Worm (Caenorhabditis elegans) whole organism, young adult: ENCODE results near the gene prp-9.

ENCODE experiments used
- B0019.2 ChIP-seq: fragments of 200-800 bp; sonication (Bioruptor generic); conservative IDR thresholded peaks from 2 replicates; pipeline ENCODE4 v1.3.6; 2022; ENCODE audit warnings: missing genetic modification reagents, missing genetic modification characterization, missing compliant biosample characterization
- B0035.1 ChIP-seq: sonication (generic microtip); optimal IDR thresholded peaks from 2 replicates; lab custom pipeline; 2016; ENCODE audit warnings: missing genetic modification characterization, mild to moderate bottlenecking, missing compliant biosample characterization, missing genotype, missing genetic modification reagents
- D2030.7 ChIP-seq: fragments of 200-800 bp; sonication (Bioruptor generic); IDR thresholded peaks from 2 replicates; pipeline ENCODE4 v1.3.6; 2022; ENCODE audit warnings: missing genetic modification reagents, missing genetic modification characterization, missing compliant biosample characterization
- F22D6.2 ChIP-seq: sonication (generic microtip); optimal IDR thresholded peaks from 2 replicates; lab custom pipeline; 2016; ENCODE audit warnings: mild to moderate bottlenecking, missing genetic modification characterization, missing compliant biosample characterization
- F49E8.2 ChIP-seq: sonication (generic microtip); optimal IDR thresholded peaks from 3 replicates; lab custom pipeline; 2017; ENCODE audit warnings: missing genetic modification characterization, mild to moderate bottlenecking, missing compliant biosample characterization, antibody characterized with exemption, moderate library complexity; ENCODE audit not compliant: insufficient read depth
- F52B5.7 ChIP-seq: sonication (generic microtip); optimal IDR thresholded peaks from 2 replicates; lab custom pipeline; 2016; ENCODE audit warnings: mild to moderate bottlenecking, missing genetic modification characterization, missing compliant biosample characterization
- F57C9.4 ChIP-seq: sonication (generic microtip); optimal IDR thresholded peaks from 2 replicates; lab custom pipeline; 2017; ENCODE audit warnings: mild to moderate bottlenecking, missing genetic modification characterization, missing compliant biosample characterization
- Y67H2A.10 ChIP-seq: fragments of 200-800 bp; sonication (Bioruptor generic); conservative IDR thresholded peaks from 2 replicates; pipeline ENCODE4 v1.3.6; 2022; ENCODE audit warnings: missing genetic modification reagents, missing genetic modification characterization, missing compliant biosample characterization
- Y79H2A.3 ChIP-seq: fragments of 200-800 bp; sonication (Bioruptor generic); conservative IDR thresholded peaks from 2 replicates; pipeline ENCODE4 v1.3.6; 2022; ENCODE audit warnings: missing genetic modification reagents, missing genetic modification characterization, missing compliant biosample characterization
- athp-1 ChIP-seq: sonication (generic microtip); optimal IDR thresholded peaks from 2 replicates; lab custom pipeline; 2017; ENCODE audit warnings: mild to moderate bottlenecking, missing genetic modification characterization, missing compliant biosample characterization
- attf-3 ChIP-seq: fragments of 200-800 bp; sonication (Bioruptor generic); conservative IDR thresholded peaks from 2 replicates; pipeline ENCODE4 v1.3.6; 2022; ENCODE audit warnings: missing genetic modification reagents, missing genetic modification characterization, missing compliant biosample characterization
- attf-5 ChIP-seq: fragments of 200-800 bp; sonication (Bioruptor generic); optimal IDR thresholded peaks from 2 replicates; lab custom pipeline; 2018; ENCODE audit warnings: mild to moderate bottlenecking, missing genetic modification characterization, missing compliant biosample characterization
- attf-6 ChIP-seq: fragments of 200-800 bp; sonication (Bioruptor generic); IDR thresholded peaks from 2 replicates; pipeline ENCODE4 v1.3.6; 2022; ENCODE audit warnings: missing genetic modification reagents, missing genetic modification characterization, missing compliant biosample characterization
- ceh-27 ChIP-seq: fragments of 200-800 bp; sonication (Bioruptor generic); optimal IDR thresholded peaks from 2 replicates; lab custom pipeline; 2018; ENCODE audit warnings: mild to moderate bottlenecking, missing genetic modification characterization, moderate library complexity, missing compliant biosample characterization
- ceh-40 ChIP-seq: fragments of 200-800 bp; sonication (Bioruptor generic); IDR thresholded peaks from 2 replicates; pipeline ENCODE4 v1.3.6; 2022; ENCODE audit warnings: missing genetic modification characterization, missing compliant biosample characterization
- ceh-91 ChIP-seq: fragments of 200-800 bp; sonication (Bioruptor generic); IDR thresholded peaks from 2 replicates; pipeline ENCODE4 v1.3.6; 2022; ENCODE audit warnings: missing genetic modification reagents, missing genetic modification characterization, missing compliant biosample characterization
- dox-1 ChIP-seq: fragments of 200-800 bp; sonication (Bioruptor generic); IDR thresholded peaks from 2 replicates; pipeline ENCODE4 v1.3.6; 2022; ENCODE audit warnings: missing genetic modification reagents, missing genetic modification characterization, missing compliant biosample characterization
- efl-1 ChIP-seq: fragments of 150-350 bp; optimal IDR thresholded peaks from 2 replicates; lab custom pipeline; 2014; ENCODE audit warnings: missing biosample characterization, missing genetic modification reagents, missing genetic modification characterization
- egl-44 ChIP-seq: fragments of 200-800 bp; sonication (Bioruptor generic); IDR thresholded peaks from 2 replicates; pipeline ENCODE4 v1.3.6; 2022; ENCODE audit warnings: missing genetic modification reagents, missing genetic modification characterization, missing compliant biosample characterization
- lin-35 ChIP-seq, 3 experiments: fragments of 150-350 bp in 2 of 3; sonication (generic microtip) in 1 of 3; optimal IDR thresholded peaks; 2 replicates each; lab custom pipeline; 2014 to 2018; ENCODE audit warnings: missing biosample characterization in 3 of 3, missing genetic modification characterization in 3 of 3, missing genetic modification reagents in 3 of 3
- lin-40 ChIP-seq: sonication (generic microtip); optimal IDR thresholded peaks from 2 replicates; lab custom pipeline; 2016; ENCODE audit warnings: missing genetic modification characterization, mild to moderate bottlenecking, missing compliant biosample characterization, missing genotype, missing genetic modification reagents
- lin-54 ChIP-seq: fragments of 200-800 bp; sonication (Bioruptor generic); optimal IDR thresholded peaks from 2 replicates; lab custom pipeline; 2018; ENCODE audit warnings: mild to moderate bottlenecking, missing genetic modification characterization, missing compliant biosample characterization
- lir-1 ChIP-seq: fragments of 200-800 bp; sonication (Bioruptor generic); conservative IDR thresholded peaks from 2 replicates; pipeline ENCODE4 v1.3.6; 2022; ENCODE audit warnings: missing genetic modification reagents, missing genetic modification characterization, missing compliant biosample characterization
- lsl-1 ChIP-seq: fragments of 200-800 bp; sonication (Bioruptor generic); optimal IDR thresholded peaks from 2 replicates; lab custom pipeline; 2018; ENCODE audit warnings: mild to moderate bottlenecking, missing genetic modification characterization, moderate library complexity, missing compliant biosample characterization
- lsy-27 ChIP-seq: sonication (generic microtip); optimal IDR thresholded peaks from 2 replicates; lab custom pipeline; 2017; ENCODE audit warnings: missing genetic modification characterization, mild to moderate bottlenecking, missing compliant biosample characterization, antibody characterized with exemption, missing genotype, borderline replicate concordance; ENCODE audit not compliant: insufficient read depth
- madf-10 ChIP-seq: sonication (generic microtip); optimal IDR thresholded peaks from 2 replicates; lab custom pipeline; 2016; ENCODE audit warnings: mild to moderate bottlenecking, missing genetic modification characterization, missing compliant biosample characterization
- madf-8 ChIP-seq: fragments of 200-800 bp; sonication (Bioruptor generic); conservative IDR thresholded peaks from 2 replicates; pipeline ENCODE4 v1.3.6; 2022; ENCODE audit warnings: missing genetic modification reagents, missing genetic modification characterization, missing compliant biosample characterization
- mcd-1 ChIP-seq: fragments of 200-800 bp; sonication (Bioruptor generic); IDR thresholded peaks from 2 replicates; pipeline ENCODE4 v1.3.6; 2022; ENCODE audit warnings: missing genetic modification reagents, missing genetic modification characterization, missing compliant biosample characterization
- nhr-80 ChIP-seq: sonication (generic microtip); optimal IDR thresholded peaks from 2 replicates; lab custom pipeline; 2016; ENCODE audit warnings: missing genetic modification characterization, missing compliant biosample characterization
- sdz-38 ChIP-seq: sonication (generic microtip); optimal IDR thresholded peaks from 2 replicates; lab custom pipeline; 2016; ENCODE audit warnings: missing genotype, missing genetic modification characterization, missing compliant biosample characterization
- snpc-1.1 ChIP-seq: sonication (generic microtip); optimal IDR thresholded peaks from 2 replicates; lab custom pipeline; 2017; ENCODE audit warnings: missing genetic modification characterization, mild to moderate bottlenecking, missing compliant biosample characterization, antibody characterized with exemption, moderate library complexity, missing genotype, missing genetic modification reagents; ENCODE audit not compliant: insufficient read depth
- snpc-1.3 ChIP-seq: sonication (generic microtip); optimal IDR thresholded peaks from 2 replicates; lab custom pipeline; 2017; ENCODE audit warnings: missing genetic modification characterization, mild to moderate bottlenecking, missing compliant biosample characterization, antibody characterized with exemption, moderate library complexity, missing genotype, missing genetic modification reagents; ENCODE audit not compliant: insufficient read depth
- snpc-3.4 ChIP-seq: sonication (generic microtip); optimal IDR thresholded peaks from 2 replicates; lab custom pipeline; 2017; ENCODE audit warnings: missing genetic modification characterization, mild to moderate bottlenecking, missing compliant biosample characterization, antibody characterized with exemption, moderate library complexity, missing genotype, missing genetic modification reagents
- snpc-4 ChIP-seq, 5 experiments: fragments of 150-350 bp in 1 of 5; sonication (generic microtip) in 4 of 5; optimal IDR thresholded peaks; 2 replicates each; lab custom pipeline; 2014 to 2018; ENCODE audit warnings: missing genetic modification characterization in 5 of 5, missing biosample characterization in 3 of 5, antibody characterized with exemption in 2 of 5, mild to moderate bottlenecking in 2 of 5, missing compliant biosample characterization in 2 of 5, missing genotype in 2 of 5, moderate library complexity in 2 of 5, missing genetic modification reagents in 1 of 5
- tbp1 ChIP-seq: fragments of 200-800 bp; sonication (Bioruptor generic); optimal IDR thresholded peaks from 2 replicates; lab custom pipeline; 2018; ENCODE audit warnings: mild to moderate bottlenecking, missing genetic modification characterization, missing compliant biosample characterization
- tlf-1 ChIP-seq: fragments of 200-800 bp; sonication (Bioruptor generic); optimal IDR thresholded peaks from 2 replicates; lab custom pipeline; 2018; ENCODE audit warnings: mild to moderate bottlenecking, missing genetic modification characterization, missing compliant biosample characterization
- ztf-18 ChIP-seq: sonication (generic microtip); optimal IDR thresholded peaks from 2 replicates; lab custom pipeline; 2016; ENCODE audit warnings: missing genotype, mild to moderate bottlenecking, missing genetic modification characterization, missing compliant biosample characterization
- ztf-25 ChIP-seq: fragments of 200-800 bp; sonication (Bioruptor generic); IDR thresholded peaks from 2 replicates; pipeline ENCODE4 v1.3.6; 2022; ENCODE audit warnings: missing genetic modification reagents, missing genetic modification characterization, missing compliant biosample characterization
- ztf-28 ChIP-seq: fragments of 200-800 bp; sonication (Bioruptor generic); IDR thresholded peaks from 2 replicates; pipeline ENCODE4 v1.3.6; 2022; ENCODE audit warnings: missing genetic modification reagents, missing genetic modification characterization, missing compliant biosample characterization

prp-9 gene

DNA sequence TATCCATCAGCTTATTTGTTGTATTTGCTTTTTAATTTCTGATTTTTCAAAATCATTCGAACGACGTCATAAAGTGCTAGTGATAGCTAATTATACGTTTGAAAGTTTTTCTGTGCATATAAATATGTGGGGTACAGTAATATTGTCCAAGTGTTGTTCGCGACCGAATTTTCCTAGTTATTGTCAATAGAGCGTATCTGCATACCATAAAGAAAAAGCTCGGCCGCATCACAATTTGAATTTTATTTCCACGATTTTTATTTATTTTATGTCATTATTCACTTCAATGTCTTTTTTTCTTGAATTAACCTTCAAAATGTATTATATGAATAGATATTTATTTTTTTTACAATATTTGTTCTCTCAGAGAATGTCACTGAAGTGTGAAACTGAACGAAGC lies 8.4 kb downstream of the prp-9 start, which contains the start of gene rnh-2 (continued):
- TF ChIP-seq tlf-1 (GFP tag; lab: Kevin White, UChicago) (peak; percentile 54), F57C9.4 (tag; lab: Kevin White, UChicago) (no peak), ceh-91 (GFP tag; lab: Robert Waterston, UW) (peak; percentile 68), egl-44 (GFP tag; lab: Robert Waterston, UW) (no peak), madf-8 (GFP tag; lab: Robert Waterston, UW) (peak; percentile 80), efl-1 (GFP tag; lab: Kevin White, UChicago) (peak; percentile 37), snpc-4 (GFP tag; optimal IDR thresholded peaks at IDR 0.05; lab: Kevin White, UChicago) (no peak), snpc-4 (tag; optimal IDR thresholded peaks at IDR 0.05; lab: Kevin White, UChicago) (peak in 2 of 4 experiments; percentile 57 to 68), F22D6.2 (no peak), ztf-18 (tag; lab: Kevin White, UChicago) (peak; percentile 57), F52B5.7 (tag; lab: Kevin White, UChicago) (no peak), ztf-25 (peak; percentile 72; the same call in 1 of the 2 replicates), attf-6 (GFP tag; lab: Robert Waterston, UW) (no peak), lin-40 (tag; lab: Kevin White, UChicago) (peak; percentile 36), lsy-27 (tag; lab: Kevin White, UChicago) (no peak), ceh-27 (GFP tag; lab: Kevin White, UChicago) (peak; percentile 63), snpc-1.1 (tag; lab: Kevin White, UChicago) (no peak), B0035.1 (tag; lab: Kevin White, UChicago) (no peak), B0019.2 (GFP tag; lab: Robert Waterston, UW) (peak; percentile 70; the same call in 1 of the 2 replicates), F49E8.2 (peak; percentile 65), madf-10 (tag; lab: Kevin White, UChicago) (peak; percentile 49), nhr-80 (peak; percentile 55), ceh-40 (GFP tag; lab: Robert Waterston, UW) (peak; percentile 64; the same call in 1 of the 2 replicates), Y79H2A.3 (no peak), lin-54 (GFP tag; lab: Kevin White, UChicago) (peak; percentile 76), snpc-1.3 (peak; percentile 53), mcd-1 (GFP tag; lab: Robert Waterston, UW) (peak; percentile 94), attf-5 (GFP tag; lab: Kevin White, UChicago) (peak; percentile 87), lsl-1 (GFP tag; lab: Kevin White, UChicago) (peak; percentile 89), attf-3 (GFP tag; lab: Robert Waterston, UW) (0 out of 2 replicates have a peak, but pooled peaks have one; percentile 15), Y67H2A.10 (GFP tag; lab: Robert Waterston, UW) (peak; percentile 44; the same call in 1 of the 2 replicates), lin-35 (GFP tag; optimal IDR thresholded peaks at IDR 0.05; lab: Kevin White, UChicago) (peak in 1 of 3 experiments; percentile 58), tbp1 (GFP tag; lab: Kevin White, UChicago) (peak; percentile 55), lir-1 (GFP tag; lab: Robert Waterston, UW) (0 out of 2 replicates have a peak, but pooled peaks have one; percentile 36), athp-1 (peak; percentile 71), snpc-3.4 (tag; lab: Kevin White, UChicago) (peak; percentile 35), dox-1 (GFP tag; lab: Robert Waterston, UW) (peak; percentile 84), sdz-38 (tag; lab: Kevin White, UChicago) (no peak), D2030.7 (GFP tag; lab: Robert Waterston, UW) (peak; percentile 62), ztf-28 (GFP tag; lab: Robert Waterston, UW) (0 out of 2 replicates have a peak, but pooled peaks have one; percentile 37)
